Worm (Caenorhabditis elegans) whole organism, midembryonic: ENCODE measurements around the gene srx-23.

ENCODE experiments used
- T22C8.4 ChIP-seq: fragments of 200-800 bp; sonication (Bioruptor generic); IDR thresholded peaks from 2 replicates; pipeline ENCODE4 v1.3.6; 2022; ENCODE audit warnings: missing genetic modification characterization, missing compliant biosample characterization
- cog-1 ChIP-seq: sonication (generic microtip); optimal IDR thresholded peaks from 2 replicates; lab custom pipeline; 2016; ENCODE audit warnings: missing genetic modification characterization, missing compliant biosample characterization
- med-1 ChIP-seq: sonication (generic microtip); optimal IDR thresholded peaks from 2 replicates; lab custom pipeline; 2017; ENCODE audit warnings: missing genetic modification characterization, mild to moderate bottlenecking, missing compliant biosample characterization, antibody characterized with exemption, missing genetic modification reagents; ENCODE audit not compliant: insufficient read depth
- ref-1 ChIP-seq: fragments of 200-800 bp; sonication (Bioruptor generic); conservative IDR thresholded peaks from 2 replicates; pipeline ENCODE4 v1.3.6; 2022; ENCODE audit warnings: missing genetic modification reagents, missing genetic modification characterization, missing compliant biosample characterization
- tab-1 ChIP-seq: fragments of 200-800 bp; sonication (Bioruptor generic); IDR thresholded peaks from 2 replicates; pipeline ENCODE4 v1.3.6; 2022; ENCODE audit warnings: missing genetic modification characterization, missing compliant biosample characterization
- ztf-23 ChIP-seq: fragments of 200-800 bp; sonication (Bioruptor generic); IDR thresholded peaks from 2 replicates; pipeline ENCODE4 v1.3.6; 2022; ENCODE audit warnings: missing genetic modification reagents, missing genetic modification characterization, missing compliant biosample characterization
- ztf-29 ChIP-seq: fragments of 200-800 bp; sonication (Bioruptor generic); IDR thresholded peaks from 2 replicates; pipeline ENCODE4 v1.3.6; 2022; ENCODE audit warnings: missing genetic modification reagents, missing genetic modification characterization, missing compliant biosample characterization

DNA sequence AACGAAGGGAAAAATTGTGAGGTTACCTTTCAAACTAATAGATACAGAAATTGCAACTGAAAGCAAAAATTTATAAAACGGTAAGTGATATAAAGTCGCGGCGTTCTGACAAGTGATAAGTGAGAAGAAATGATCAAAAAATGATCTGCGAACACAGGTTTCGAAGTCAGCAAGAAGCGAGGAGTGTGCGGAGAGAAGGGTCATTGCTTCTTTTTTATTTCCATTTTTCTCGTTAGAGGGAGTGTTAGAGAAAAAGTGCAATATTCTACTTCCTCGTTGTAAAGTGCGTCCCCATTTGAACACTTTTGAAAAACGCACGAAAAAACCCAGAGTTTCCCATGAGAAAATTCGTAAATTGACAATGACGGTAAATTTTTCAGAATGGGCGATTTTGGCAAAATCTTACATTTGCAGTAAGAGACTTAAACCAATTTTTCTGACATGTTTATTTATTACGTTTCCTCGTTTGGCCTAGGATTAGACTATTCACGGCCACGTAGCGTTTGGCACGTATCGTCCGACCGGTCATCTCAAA, 5.5 kb upstream of the srx-23 start, which contains the start of the genes fbxa-72 and srx-21:
- TF ChIP-seq ztf-23 (GFP tag; lab: Robert Waterston, UW) (no peak), T22C8.4 (no peak), tab-1 (GFP tag; lab: Robert Waterston, UW) (no peak), cog-1 (tag; lab: Kevin White, UChicago) (no peak), ref-1 (GFP tag; lab: Robert Waterston, UW) (no peak), med-1 (GFP tag; lab: Kevin White, UChicago) (no peak), ztf-29 (GFP tag; lab: Robert Waterston, UW) (no peak)
